Worm (Caenorhabditis elegans) whole organism, mixed stage, embryonic: ENCODE measurements around the gene drd-10.

ENCODE experiments used
- M03D4.4 ChIP-seq: sonication (generic microtip); optimal IDR thresholded peaks from 2 replicates; lab custom pipeline; 2017; ENCODE audit warnings: mild to moderate bottlenecking, missing genetic modification characterization, missing compliant biosample characterization
- bed-3 ChIP-seq: fragments of 200-800 bp; sonication (Bioruptor generic); optimal IDR thresholded peaks from 3 replicates; lab custom pipeline; 2018; ENCODE audit warnings: mild to moderate bottlenecking, missing genetic modification characterization, moderate library complexity, missing compliant biosample characterization
- blmp-1 ChIP-seq: fragments of 150-350 bp; optimal IDR thresholded peaks from 2 replicates; lab custom pipeline; 2014; ENCODE audit warnings: missing biosample characterization, missing genetic modification characterization
- ceh-39 ChIP-seq: fragments of 150-350 bp; optimal IDR thresholded peaks from 2 replicates; lab custom pipeline; 2014; ENCODE audit warnings: missing biosample characterization, missing genetic modification characterization
- ceh-43 ChIP-seq: fragments of 200-800 bp; sonication (Bioruptor generic); optimal IDR thresholded peaks from 2 replicates; lab custom pipeline; 2018; ENCODE audit warnings: mild to moderate bottlenecking, missing genetic modification characterization, moderate library complexity, missing compliant biosample characterization
- ceh-83 ChIP-seq: fragments of 200-800 bp; sonication (Bioruptor generic); optimal IDR thresholded peaks from 2 replicates; lab custom pipeline; 2018; ENCODE audit warnings: mild to moderate bottlenecking, missing genetic modification characterization, missing compliant biosample characterization
- ces-1 ChIP-seq: fragments of 150-350 bp; optimal IDR thresholded peaks from 2 replicates; lab custom pipeline; 2014; ENCODE audit warnings: missing biosample characterization, missing genetic modification reagents, missing genetic modification characterization
- cnd-1 ChIP-seq: fragments of 200-800 bp; sonication (Bioruptor generic); optimal IDR thresholded peaks from 2 replicates; lab custom pipeline; 2018; ENCODE audit warnings: mild to moderate bottlenecking, missing genetic modification characterization, missing compliant biosample characterization
- drap-1 ChIP-seq: fragments of 200-800 bp; sonication (Bioruptor generic); optimal IDR thresholded peaks from 3 replicates; lab custom pipeline; 2018; ENCODE audit warnings: mild to moderate bottlenecking, missing genetic modification characterization, missing compliant biosample characterization
- elt-1 ChIP-seq: sonication (generic microtip); optimal IDR thresholded peaks from 2 replicates; lab custom pipeline; 2017; ENCODE audit warnings: missing genetic modification characterization, mild to moderate bottlenecking, missing compliant biosample characterization, antibody characterized with exemption, moderate library complexity, borderline replicate concordance; ENCODE audit not compliant: insufficient read depth
- elt-3 ChIP-seq: fragments of 150-350 bp; optimal IDR thresholded peaks from 2 replicates; lab custom pipeline; 2014; ENCODE audit warnings: missing biosample characterization, missing genetic modification characterization
- flh-1 ChIP-seq: fragments of 200-800 bp; sonication (Bioruptor generic); optimal IDR thresholded peaks from 2 replicates; lab custom pipeline; 2018; ENCODE audit warnings: mild to moderate bottlenecking, missing genetic modification characterization, moderate library complexity, missing compliant biosample characterization
- ham-2 ChIP-seq: fragments of 200-800 bp; sonication (Bioruptor generic); optimal IDR thresholded peaks from 2 replicates; lab custom pipeline; 2018; ENCODE audit warnings: mild to moderate bottlenecking, missing genetic modification characterization, missing compliant biosample characterization
- hlh-1 ChIP-seq: fragments of 150-350 bp; optimal IDR thresholded peaks from 2 replicates; lab custom pipeline; 2014; ENCODE audit warnings: missing biosample characterization, missing genetic modification reagents, missing genetic modification characterization
- lin-13 ChIP-seq: fragments of 150-350 bp; optimal IDR thresholded peaks from 2 replicates; lab custom pipeline; 2014; ENCODE audit warnings: missing biosample characterization, missing genetic modification characterization
- lsy-2 ChIP-seq: fragments of 150-350 bp; optimal IDR thresholded peaks from 2 replicates; lab custom pipeline; 2014; ENCODE audit warnings: missing biosample characterization, missing genetic modification characterization
- mab-5 ChIP-seq: fragments of 150-350 bp; optimal IDR thresholded peaks from 2 replicates; lab custom pipeline; 2014; ENCODE audit warnings: missing biosample characterization, missing genetic modification characterization
- mep-1 ChIP-seq: fragments of 150-350 bp; optimal IDR thresholded peaks from 2 replicates; lab custom pipeline; 2017; ENCODE audit warnings: missing biosample characterization, missing genetic modification reagents, missing genetic modification characterization, inconsistent platforms
- mls-2 ChIP-seq: sonication (generic microtip); optimal IDR thresholded peaks from 2 replicates; lab custom pipeline; 2016; ENCODE audit warnings: mild to moderate bottlenecking, missing genetic modification characterization, moderate library complexity, missing compliant biosample characterization
- nhr-12 ChIP-seq: fragments of 150-350 bp; optimal IDR thresholded peaks from 2 replicates; lab custom pipeline; 2014; ENCODE audit warnings: missing biosample characterization, missing genetic modification characterization
- nhr-237 ChIP-seq: fragments of 150-350 bp; optimal IDR thresholded peaks from 2 replicates; lab custom pipeline; 2014; ENCODE audit warnings: missing biosample characterization, missing genetic modification characterization
- nhr-28 ChIP-seq: fragments of 150-350 bp; optimal IDR thresholded peaks from 2 replicates; lab custom pipeline; 2014; ENCODE audit warnings: missing biosample characterization, missing genetic modification characterization
- nhr-76 ChIP-seq: sonication (generic microtip); optimal IDR thresholded peaks from 2 replicates; lab custom pipeline; 2017; ENCODE audit warnings: missing biosample characterization, missing genetic modification characterization
- pha-4 ChIP-seq: fragments of 150-350 bp; optimal IDR thresholded peaks from 2 replicates; lab custom pipeline; 2018; ENCODE audit warnings: missing biosample characterization, missing genetic modification reagents, missing genetic modification characterization
- sem-2 ChIP-seq: fragments of 200-800 bp; sonication (Bioruptor generic); optimal IDR thresholded peaks from 2 replicates; lab custom pipeline; 2018; ENCODE audit warnings: mild to moderate bottlenecking, missing genetic modification characterization, missing compliant biosample characterization
- snpc-4 ChIP-seq: fragments of 150-350 bp; optimal IDR thresholded peaks from 2 replicates; lab custom pipeline; 2014; ENCODE audit warnings: missing biosample characterization, missing genetic modification characterization
- sptf-1 ChIP-seq: sonication (generic microtip); optimal IDR thresholded peaks from 2 replicates; lab custom pipeline; 2017; ENCODE audit warnings: mild to moderate bottlenecking, missing genetic modification characterization, moderate library complexity, missing compliant biosample characterization
- tbx-8 ChIP-seq: fragments of 200-800 bp; sonication (Bioruptor generic); optimal IDR thresholded peaks from 2 replicates; lab custom pipeline; 2018; ENCODE audit warnings: mild to moderate bottlenecking, missing genetic modification characterization, moderate library complexity, missing compliant biosample characterization
- unc-120 ChIP-seq: sonication (generic microtip); optimal IDR thresholded peaks from 2 replicates; lab custom pipeline; 2017; ENCODE audit warnings: missing genetic modification characterization, missing compliant biosample characterization; ENCODE audit not compliant: poor library complexity, severe bottlenecking
- unc-39 ChIP-seq: fragments of 150-350 bp; optimal IDR thresholded peaks from 2 replicates; lab custom pipeline; 2014; ENCODE audit warnings: missing biosample characterization, missing genetic modification characterization
- unc-62 ChIP-seq: fragments of 150-350 bp; optimal IDR thresholded peaks from 2 replicates; lab custom pipeline; 2014; ENCODE audit warnings: missing biosample characterization, missing genetic modification reagents, missing genetic modification characterization
- ztf-11 ChIP-seq: fragments of 150-350 bp; optimal IDR thresholded peaks from 2 replicates; lab custom pipeline; 2014; ENCODE audit warnings: missing biosample characterization, missing genetic modification characterization

drd-10 gene

DNA sequence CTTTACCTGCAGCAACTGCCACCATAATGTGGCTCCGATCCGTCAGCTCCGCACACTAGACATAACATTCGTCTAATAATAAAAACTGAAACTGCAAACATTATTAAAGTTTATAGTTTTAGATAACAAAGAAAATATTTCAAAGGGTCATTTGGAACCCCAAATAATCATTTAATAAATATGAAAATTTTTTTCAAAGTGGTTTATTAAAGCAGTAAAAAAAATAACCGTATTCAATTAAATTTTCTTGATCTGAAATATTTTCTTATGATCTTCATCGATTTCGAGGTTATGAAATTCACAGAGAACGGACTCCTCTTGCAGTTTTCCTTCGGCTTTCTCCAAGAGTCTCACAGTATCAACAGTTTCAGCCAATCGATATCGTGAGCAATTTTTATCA lies 21.5 kb upstream of the drd-10 start, which contains the start of gene nhr-163:
Gene nhr-163 (minus strand): TSS at position 101 of the 400 bp plus-strand sequence.
- TF ChIP-seq lsy-2 (tag; lab: Kevin White, UChicago) (no peak), mab-5 (tag; lab: Kevin White, UChicago) (no peak), drap-1 (GFP tag; lab: Kevin White, UChicago) (no peak), tbx-8 (no peak), cnd-1 (tag; lab: Kevin White, UChicago) (no peak), sem-2 (GFP tag; lab: Kevin White, UChicago) (no peak), nhr-12 (tag; lab: Kevin White, UChicago) (no peak), hlh-1 (no peak), pha-4 (no peak), ces-1 (GFP tag; lab: Kevin White, UChicago) (no peak), elt-3 (tag; lab: Kevin White, UChicago) (no peak), ham-2 (GFP tag; lab: Kevin White, UChicago) (no peak), lin-13 (tag; lab: Kevin White, UChicago) (no peak), flh-1 (GFP tag; lab: Kevin White, UChicago) (no peak), elt-1 (tag; lab: Kevin White, UChicago) (no peak), bed-3 (no peak), nhr-28 (tag; lab: Kevin White, UChicago) (no peak), ceh-39 (tag; lab: Kevin White, UChicago) (no peak)

DNA sequence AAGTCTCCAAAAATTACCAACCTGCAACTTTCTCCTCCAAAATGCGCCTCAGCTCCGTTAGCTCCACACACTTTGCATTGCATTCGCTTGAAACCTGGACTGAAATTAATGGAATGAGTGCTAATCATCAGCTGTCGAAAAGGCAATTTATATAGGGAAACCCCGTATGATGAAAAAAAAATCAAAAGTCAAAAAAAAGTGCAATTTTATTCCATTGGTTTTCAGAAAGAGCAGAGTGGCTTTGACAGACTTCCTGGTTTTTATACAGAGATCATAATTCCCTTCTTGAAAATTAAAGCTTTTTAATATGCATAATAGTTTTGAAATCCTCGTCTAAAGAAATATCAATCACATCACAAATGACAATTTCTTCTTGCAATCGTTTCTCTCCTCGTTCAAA lies 19.7 kb upstream of the drd-10 start, which contains the start of gene nhr-139:
Gene nhr-139 (minus strand): TSS at position 101 of the 400 bp plus-strand sequence.
- TF ChIP-seq drap-1 (GFP tag; lab: Kevin White, UChicago) (no peak), nhr-12 (tag; lab: Kevin White, UChicago) (no peak), ceh-39 (tag; lab: Kevin White, UChicago) (no peak), nhr-237 (no peak), unc-120 (tag; lab: Kevin White, UChicago) (no peak), tbx-8 (no peak), snpc-4 (tag; lab: Kevin White, UChicago) (no peak), ces-1 (GFP tag; lab: Kevin White, UChicago) (no peak), flh-1 (GFP tag; lab: Kevin White, UChicago) (no peak), mls-2 (tag; lab: Kevin White, UChicago) (no peak), lsy-2 (tag; lab: Kevin White, UChicago) (no peak), nhr-76 (no peak)

DNA sequence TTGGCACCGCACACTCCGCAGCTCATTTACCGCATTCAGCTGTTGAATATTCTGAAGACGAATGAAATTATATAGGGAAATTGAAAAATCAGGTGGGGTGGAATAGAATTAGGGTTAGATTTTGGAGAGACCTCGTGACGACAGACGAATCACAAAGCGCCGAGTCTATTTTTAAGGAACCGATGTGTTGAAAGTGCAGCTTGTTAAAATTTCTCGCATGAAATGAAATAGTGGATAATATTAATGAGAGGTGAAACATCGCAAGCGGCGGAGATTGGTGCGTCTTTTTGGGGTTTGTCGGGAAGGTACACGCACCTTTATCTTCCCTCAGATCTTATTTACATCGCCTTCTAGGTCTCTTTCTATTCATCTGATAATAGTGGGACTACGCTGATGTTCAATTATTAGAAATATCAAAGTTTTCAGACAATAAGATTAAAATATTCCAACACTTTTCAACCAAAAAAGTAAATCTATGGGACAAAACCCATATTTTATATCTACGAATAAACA lies 17.7 kb upstream of the drd-10 start, which contains the start of gene nhr-140:
Gene nhr-140 (minus strand): TSS at position 51 of the 513 bp plus-strand sequence.
- no peak for TF ChIP-seq ztf-11 (tag; lab: Kevin White, UChicago)
- no peak for TF ChIP-seq tbx-8
- TF ChIP-seq ceh-43: no peak
- no peak for TF ChIP-seq unc-62 (GFP tag; lab: Kevin White, UChicago)
- no peak for TF ChIP-seq nhr-76
- TF ChIP-seq mls-2 (tag; lab: Kevin White, UChicago): no peak
- peak; percentile 93 for TF ChIP-seq elt-1 (tag; lab: Kevin White, UChicago)
- TF ChIP-seq, all 35 proteins: peak for 1

DNA sequence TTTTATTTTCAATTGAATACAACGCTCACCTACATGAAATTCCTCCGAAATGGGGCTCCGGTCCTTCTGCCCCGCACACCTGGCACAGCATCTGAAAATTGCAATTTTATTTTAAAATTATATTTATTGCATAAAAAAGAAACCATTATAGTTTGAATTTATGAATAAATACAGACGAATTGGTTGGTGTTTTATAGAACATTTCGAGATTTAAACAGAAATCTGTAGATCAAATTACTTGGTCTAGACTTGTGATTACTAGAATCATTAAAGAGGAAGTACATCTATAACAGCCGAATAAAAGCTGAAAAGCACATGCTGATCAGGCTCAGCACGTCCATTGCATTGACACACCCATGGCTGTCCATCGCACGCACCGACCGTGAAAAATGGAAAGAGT lies 15.6 kb upstream of the drd-10 start, which contains the start of gene nhr-162:
Gene nhr-162 (minus strand): TSS at position 101 of the 400 bp plus-strand sequence.
- TF ChIP-seq sptf-1 (tag; lab: Kevin White, UChicago) (no peak), unc-39 (tag; lab: Kevin White, UChicago) (no peak), ces-1 (GFP tag; lab: Kevin White, UChicago) (no peak), ceh-43 (no peak), ztf-11 (tag; lab: Kevin White, UChicago) (no peak)

DNA sequence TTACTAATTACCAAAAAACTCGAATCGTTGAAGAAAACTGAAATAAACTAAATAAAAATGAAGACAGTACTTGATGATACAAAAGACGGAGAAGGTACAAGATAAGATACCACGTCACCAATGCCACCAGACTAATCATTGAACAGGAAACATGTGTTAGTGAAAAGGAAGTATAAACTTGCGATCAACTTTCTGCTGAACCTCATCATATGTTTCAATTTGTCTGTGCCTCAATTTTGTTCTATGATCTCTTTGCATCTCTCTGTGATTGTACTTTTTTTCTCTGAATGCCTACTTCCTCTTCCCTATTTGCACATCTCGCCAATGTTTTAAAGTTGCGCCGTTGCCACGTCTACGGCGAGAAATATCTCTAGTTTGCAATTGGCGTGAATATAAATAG lies 13.4 kb upstream of the drd-10 start:
- TF ChIP-seq unc-120 (tag; lab: Kevin White, UChicago): no peak
- TF ChIP-seq bed-3: no peak
- no peak for TF ChIP-seq cnd-1 (tag; lab: Kevin White, UChicago)
- no peak for TF ChIP-seq elt-1 (tag; lab: Kevin White, UChicago)
- TF ChIP-seq pha-4: no peak
- no peak for TF ChIP-seq M03D4.4
- TF ChIP-seq flh-1 (GFP tag; lab: Kevin White, UChicago): no peak
- TF ChIP-seq ceh-39 (tag; lab: Kevin White, UChicago): no peak
- TF ChIP-seq ceh-83 (GFP tag; lab: Kevin White, UChicago): no peak
- no peak for TF ChIP-seq tbx-8
- no peak for TF ChIP-seq mep-1
- no peak for TF ChIP-seq ces-1 (GFP tag; lab: Kevin White, UChicago)
- TF ChIP-seq unc-62 (GFP tag; lab: Kevin White, UChicago): no peak
- TF ChIP-seq hlh-1: no peak
- no peak for TF ChIP-seq snpc-4 (tag; lab: Kevin White, UChicago)
- no peak for TF ChIP-seq ztf-11 (tag; lab: Kevin White, UChicago)
- TF ChIP-seq nhr-76: no peak
- no peak for TF ChIP-seq unc-39 (tag; lab: Kevin White, UChicago)
- no peak for TF ChIP-seq blmp-1 (tag; lab: Kevin White, UChicago)
- no peak for TF ChIP-seq sptf-1 (tag; lab: Kevin White, UChicago)
